Worm (Caenorhabditis elegans): Measurements from ENCODE around the gene igcm-3.

The igcm-3 gene

ce11 chrX:2705809-2706378, at the start of gene igcm-3:
Gene igcm-3, minus strand, starts transcription at chrX:2705859.
- no peak for TF ChIP-seq gmeb-2 (tag; optimal IDR thresholded peaks at IDR 0.05)
- peak; percentile 69 for TF ChIP-seq elt-2 (tag; optimal IDR thresholded peaks at IDR 0.05)
- peak; percentile 21 for TF ChIP-seq nfya-1 (tag; optimal IDR thresholded peaks at IDR 0.05)
- TF ChIP-seq ceh-22 (tag; optimal IDR thresholded peaks at IDR 0.05): no peak
- peak; percentile 9 for TF ChIP-seq tbx-2 (tag; optimal IDR thresholded peaks at IDR 0.05)
- no peak for TF ChIP-seq hlh-6 (tag; optimal IDR thresholded peaks at IDR 0.05)
- TF ChIP-seq sdc-2 (tag; optimal IDR thresholded peaks at IDR 0.05): peak; percentile 13
- TF ChIP-seq pros-1 (tag; optimal IDR thresholded peaks at IDR 0.05): no peak
- no peak for TF ChIP-seq ahr-1 (tag; optimal IDR thresholded peaks at IDR 0.05)
- TF ChIP-seq ceh-31 (tag; optimal IDR thresholded peaks at IDR 0.05): peak; percentile 23
- no peak for TF ChIP-seq ceh-34 (tag; optimal IDR thresholded peaks at IDR 0.05)
- TF ChIP-seq K02D7.2 (tag; optimal IDR thresholded peaks at IDR 0.05): no peak

ce11 chrX:2754036-2754941, 48.6 kb upstream of the igcm-3 start:
- TF ChIP-seq dve-1 (tag; optimal IDR thresholded peaks at IDR 0.05): no peak
- no peak for TF ChIP-seq hlh-15 (tag; optimal IDR thresholded peaks at IDR 0.05)

- TF ChIP-seq ets-4 (tag; optimal IDR thresholded peaks at IDR 0.05) (no peak), nhr-232 (tag; optimal IDR thresholded peaks at IDR 0.05) (no peak), ceh-48 (tag; optimal IDR thresholded peaks at IDR 0.05) (no peak), K02D7.2 (tag; optimal IDR thresholded peaks at IDR 0.05) (no peak), hlh-30 (tag; optimal IDR thresholded peaks at IDR 0.05; ENCODE audit: insufficient read depth) (no peak), ztf-16 (tag; optimal IDR thresholded peaks at IDR 0.05) (no peak), unc-3 (GFP tag; conservative IDR thresholded peaks at IDR 0.05) (no peak), unc-3 (tag; optimal IDR thresholded peaks at IDR 0.05) (no peak), hlh-15 (tag; optimal IDR thresholded peaks at IDR 0.05) (no peak)
Measured at ce11 chrX:2752841-2753240, 47.2 kb upstream of the igcm-3 start.

- no peak for TF ChIP-seq C38D4.7 (GFP tag; optimal IDR thresholded peaks at IDR 0.05)
- TF ChIP-seq lim-6 (tag; optimal IDR thresholded peaks at IDR 0.05): no peak
- no peak for TF ChIP-seq hlh-6 (tag; optimal IDR thresholded peaks at IDR 0.05)
- TF ChIP-seq K02D7.2 (tag; optimal IDR thresholded peaks at IDR 0.05): no peak
- no peak for TF ChIP-seq dmd-4 (tag; optimal IDR thresholded peaks at IDR 0.05; ENCODE audit: borderline replicate concordance)
- no peak for TF ChIP-seq pqm-1 (tag; optimal IDR thresholded peaks at IDR 0.05)
- no peak for TF ChIP-seq pag-3 (tag; optimal IDR thresholded peaks at IDR 0.05; ENCODE audit: borderline replicate concordance)
- no peak for TF ChIP-seq odd-2 (tag; optimal IDR thresholded peaks at IDR 0.05)
- TF ChIP-seq ztf-16 (tag; optimal IDR thresholded peaks at IDR 0.05): no peak
- no peak for TF ChIP-seq unc-42 (tag; optimal IDR thresholded peaks at IDR 0.05)
- no peak for TF ChIP-seq Y22D7AL.16 (tag; optimal IDR thresholded peaks at IDR 0.05)
- no peak for TF ChIP-seq lin-11 (tag; optimal IDR thresholded peaks at IDR 0.05)
- TF ChIP-seq ceh-18 (tag; optimal IDR thresholded peaks at IDR 0.05): no peak
- no peak for TF ChIP-seq npax-4 (tag; optimal IDR thresholded peaks at IDR 0.05)
- no peak for TF ChIP-seq K09A11.1 (tag; optimal IDR thresholded peaks at IDR 0.05; ENCODE audit: insufficient read depth)
Measured at ce11 chrX:2748908-2749307, 43.2 kb upstream of the igcm-3 start.

- TF ChIP-seq ceh-24 (tag; optimal IDR thresholded peaks at IDR 0.05): no peak
- peak; percentile 39 for TF ChIP-seq ceh-48 (tag; optimal IDR thresholded peaks at IDR 0.05)
Measured at ce11 chrX:2731416-2731815, 25.8 kb upstream of the igcm-3 start.
